Worm (Caenorhabditis elegans) whole organism, L3 larva: ENCODE data around the gene srh-15.

Experiments used
- ceh-28 ChIP-seq: fragments of 150-350 bp; optimal IDR thresholded peaks from 2 replicates; lab custom pipeline; 2014; ENCODE audit warnings: missing biosample characterization, missing genetic modification reagents, missing genetic modification characterization
- ztf-11 ChIP-seq: fragments of 150-350 bp; optimal IDR thresholded peaks from 2 replicates; lab custom pipeline; 2014; ENCODE audit warnings: missing biosample characterization, missing genetic modification characterization

DNA sequence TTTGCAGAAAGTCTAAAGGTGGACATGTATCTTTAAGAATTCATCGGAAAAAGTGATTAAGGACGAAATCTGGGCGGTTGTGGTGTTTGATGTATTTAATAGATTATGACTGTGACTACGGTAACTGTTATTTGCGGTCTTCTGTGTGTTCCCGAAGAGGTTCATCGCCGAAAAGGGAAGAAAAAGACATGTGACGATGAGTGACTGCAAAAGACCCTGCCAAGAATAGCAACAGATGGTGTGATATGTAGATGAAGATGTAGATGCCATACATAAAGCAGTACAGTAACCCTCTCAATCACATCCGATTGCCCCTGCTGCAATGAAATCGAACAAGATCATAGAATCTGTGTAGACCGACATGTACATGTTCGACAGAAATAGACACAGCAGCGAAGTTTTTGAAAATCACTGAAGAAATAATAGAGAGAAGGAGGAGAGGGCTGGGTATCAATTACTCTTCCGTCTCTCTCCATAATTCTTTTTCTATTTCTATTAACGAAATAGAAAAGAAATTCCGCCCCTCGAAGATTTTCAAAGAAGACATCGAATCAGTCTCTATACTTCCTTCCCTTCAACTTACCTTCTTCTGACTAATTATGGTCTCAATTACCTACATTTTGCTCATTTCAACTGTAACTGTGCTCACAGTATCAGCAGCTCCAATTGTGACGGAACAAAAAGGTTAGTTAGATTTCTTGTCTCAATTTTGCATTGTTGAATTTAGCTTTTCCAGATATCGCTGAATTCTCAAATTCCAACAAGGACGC, 38.2 kb downstream of the srh-15 start, which contains the start of gene F32H5.3:
- TF ChIP-seq ceh-28 (tag; lab: Kevin White, UChicago), result no peak
- TF ChIP-seq ztf-11, result no peak
